Worm (Caenorhabditis elegans) whole organism, L2 larva: ENCODE data around the gene pck-3.
A peak's percentile ranks its signal among the peaks of the same experiment; 100 is the strongest.

ENCODE experiments used
- C34F6.9 ChIP-seq: fragments of 150-350 bp; optimal IDR thresholded peaks from 2 replicates; lab custom pipeline; 2014; ENCODE audit warnings: missing biosample characterization, missing genetic modification characterization
- F13H6.1 ChIP-seq: sonication (generic microtip); optimal IDR thresholded peaks from 2 replicates; lab custom pipeline; 2016; ENCODE audit warnings: missing genetic modification characterization, missing compliant biosample characterization
- alr-1 ChIP-seq: fragments of 150-350 bp; optimal IDR thresholded peaks from 2 replicates; lab custom pipeline; 2014; ENCODE audit warnings: missing biosample characterization, missing genetic modification characterization
- ama-1 ChIP-seq: fragments of 150-350 bp; optimal IDR thresholded peaks from 2 replicates; lab custom pipeline; 2018; ENCODE audit warnings: inconsistent platforms
- elt-3 ChIP-seq: sonication (generic microtip); optimal IDR thresholded peaks from 2 replicates; lab custom pipeline; 2017; ENCODE audit warnings: missing biosample characterization, missing genetic modification characterization
- lin-13 ChIP-seq: fragments of 150-350 bp; optimal IDR thresholded peaks from 2 replicates; lab custom pipeline; 2014; ENCODE audit warnings: missing biosample characterization, missing genetic modification reagents, missing genetic modification characterization
- mbf-1 ChIP-seq: sonication (generic microtip); optimal IDR thresholded peaks from 2 replicates; lab custom pipeline; 2017; ENCODE audit warnings: missing biosample characterization, missing genetic modification characterization
- nhr-12 ChIP-seq: fragments of 150-350 bp; optimal IDR thresholded peaks from 2 replicates; lab custom pipeline; 2014; ENCODE audit warnings: missing biosample characterization, missing genetic modification characterization
- nhr-21 ChIP-seq: fragments of 150-350 bp; optimal IDR thresholded peaks from 2 replicates; lab custom pipeline; 2014; ENCODE audit warnings: missing biosample characterization, missing genetic modification characterization
- ztf-11 ChIP-seq: sonication (generic microtip); optimal IDR thresholded peaks from 2 replicates; lab custom pipeline; 2017; ENCODE audit warnings: missing biosample characterization, missing genetic modification characterization

ce11 chrIV:5941236-5941976, 45.0 kb downstream of the pck-3 start, which contains the start of gene pfkb-1.2:
- TF ChIP-seq elt-3 (tag; lab: Kevin White, UChicago), result no peak
- TF ChIP-seq nhr-12 (tag; lab: Kevin White, UChicago), result no peak
- TF ChIP-seq lin-13 (GFP tag; lab: Kevin White, UChicago), result no peak
- no peak for TF ChIP-seq ama-1
- no peak for TF ChIP-seq F13H6.1
- TF ChIP-seq C34F6.9 (tag; lab: Kevin White, UChicago), result peak; percentile 30
- no peak for TF ChIP-seq nhr-21 (tag; lab: Kevin White, UChicago)
- no peak for TF ChIP-seq alr-1
- TF ChIP-seq ztf-11 (tag; lab: Kevin White, UChicago), result no peak
- no peak for TF ChIP-seq mbf-1 (tag; lab: Kevin White, UChicago)
